Worm (Caenorhabditis elegans) whole organism, mixed stage, embryonic: ENCODE results near the gene R11F4.1.

ENCODE experiments used
- M03D4.4 ChIP-seq: sonication (generic microtip); optimal IDR thresholded peaks from 2 replicates; lab custom pipeline; 2017; ENCODE audit warnings: mild to moderate bottlenecking, missing genetic modification characterization, missing compliant biosample characterization
- bed-3 ChIP-seq: fragments of 200-800 bp; sonication (Bioruptor generic); optimal IDR thresholded peaks from 3 replicates; lab custom pipeline; 2018; ENCODE audit warnings: mild to moderate bottlenecking, missing genetic modification characterization, moderate library complexity, missing compliant biosample characterization
- blmp-1 ChIP-seq: fragments of 150-350 bp; optimal IDR thresholded peaks from 2 replicates; lab custom pipeline; 2014; ENCODE audit warnings: missing biosample characterization, missing genetic modification characterization
- ceh-39 ChIP-seq: fragments of 150-350 bp; optimal IDR thresholded peaks from 2 replicates; lab custom pipeline; 2014; ENCODE audit warnings: missing biosample characterization, missing genetic modification characterization
- ceh-83 ChIP-seq: fragments of 200-800 bp; sonication (Bioruptor generic); optimal IDR thresholded peaks from 2 replicates; lab custom pipeline; 2018; ENCODE audit warnings: mild to moderate bottlenecking, missing genetic modification characterization, missing compliant biosample characterization
- ces-1 ChIP-seq: fragments of 150-350 bp; optimal IDR thresholded peaks from 2 replicates; lab custom pipeline; 2014; ENCODE audit warnings: missing biosample characterization, missing genetic modification reagents, missing genetic modification characterization
- cnd-1 ChIP-seq: fragments of 200-800 bp; sonication (Bioruptor generic); optimal IDR thresholded peaks from 2 replicates; lab custom pipeline; 2018; ENCODE audit warnings: mild to moderate bottlenecking, missing genetic modification characterization, missing compliant biosample characterization
- drap-1 ChIP-seq: fragments of 200-800 bp; sonication (Bioruptor generic); optimal IDR thresholded peaks from 3 replicates; lab custom pipeline; 2018; ENCODE audit warnings: mild to moderate bottlenecking, missing genetic modification characterization, missing compliant biosample characterization
- elt-1 ChIP-seq: sonication (generic microtip); optimal IDR thresholded peaks from 2 replicates; lab custom pipeline; 2017; ENCODE audit warnings: missing genetic modification characterization, mild to moderate bottlenecking, missing compliant biosample characterization, antibody characterized with exemption, moderate library complexity, borderline replicate concordance; ENCODE audit not compliant: insufficient read depth
- elt-3 ChIP-seq: fragments of 150-350 bp; optimal IDR thresholded peaks from 2 replicates; lab custom pipeline; 2014; ENCODE audit warnings: missing biosample characterization, missing genetic modification characterization
- flh-1 ChIP-seq: fragments of 200-800 bp; sonication (Bioruptor generic); optimal IDR thresholded peaks from 2 replicates; lab custom pipeline; 2018; ENCODE audit warnings: mild to moderate bottlenecking, missing genetic modification characterization, moderate library complexity, missing compliant biosample characterization
- ham-2 ChIP-seq: fragments of 200-800 bp; sonication (Bioruptor generic); optimal IDR thresholded peaks from 2 replicates; lab custom pipeline; 2018; ENCODE audit warnings: mild to moderate bottlenecking, missing genetic modification characterization, missing compliant biosample characterization
- hlh-1 ChIP-seq: fragments of 150-350 bp; optimal IDR thresholded peaks from 2 replicates; lab custom pipeline; 2014; ENCODE audit warnings: missing biosample characterization, missing genetic modification reagents, missing genetic modification characterization
- lsy-2 ChIP-seq: fragments of 150-350 bp; optimal IDR thresholded peaks from 2 replicates; lab custom pipeline; 2014; ENCODE audit warnings: missing biosample characterization, missing genetic modification characterization
- mab-5 ChIP-seq: fragments of 150-350 bp; optimal IDR thresholded peaks from 2 replicates; lab custom pipeline; 2014; ENCODE audit warnings: missing biosample characterization, missing genetic modification characterization
- mep-1 ChIP-seq: fragments of 150-350 bp; optimal IDR thresholded peaks from 2 replicates; lab custom pipeline; 2017; ENCODE audit warnings: missing biosample characterization, missing genetic modification reagents, missing genetic modification characterization, inconsistent platforms
- mls-2 ChIP-seq: sonication (generic microtip); optimal IDR thresholded peaks from 2 replicates; lab custom pipeline; 2016; ENCODE audit warnings: mild to moderate bottlenecking, missing genetic modification characterization, moderate library complexity, missing compliant biosample characterization
- nhr-12 ChIP-seq: fragments of 150-350 bp; optimal IDR thresholded peaks from 2 replicates; lab custom pipeline; 2014; ENCODE audit warnings: missing biosample characterization, missing genetic modification characterization
- nhr-2 ChIP-seq: fragments of 150-350 bp; optimal IDR thresholded peaks from 2 replicates; lab custom pipeline; 2014; ENCODE audit warnings: missing biosample characterization, missing genetic modification characterization
- nhr-237 ChIP-seq: fragments of 150-350 bp; optimal IDR thresholded peaks from 2 replicates; lab custom pipeline; 2014; ENCODE audit warnings: missing biosample characterization, missing genetic modification characterization
- nhr-28 ChIP-seq: fragments of 150-350 bp; optimal IDR thresholded peaks from 2 replicates; lab custom pipeline; 2014; ENCODE audit warnings: missing biosample characterization, missing genetic modification characterization
- nhr-76 ChIP-seq: sonication (generic microtip); optimal IDR thresholded peaks from 2 replicates; lab custom pipeline; 2017; ENCODE audit warnings: missing biosample characterization, missing genetic modification characterization
- pha-4 ChIP-seq: fragments of 150-350 bp; optimal IDR thresholded peaks from 2 replicates; lab custom pipeline; 2018; ENCODE audit warnings: missing biosample characterization, missing genetic modification reagents, missing genetic modification characterization
- sem-2 ChIP-seq: fragments of 200-800 bp; sonication (Bioruptor generic); optimal IDR thresholded peaks from 2 replicates; lab custom pipeline; 2018; ENCODE audit warnings: mild to moderate bottlenecking, missing genetic modification characterization, missing compliant biosample characterization
- snpc-4 ChIP-seq: fragments of 150-350 bp; optimal IDR thresholded peaks from 2 replicates; lab custom pipeline; 2014; ENCODE audit warnings: missing biosample characterization, missing genetic modification characterization
- sptf-1 ChIP-seq: sonication (generic microtip); optimal IDR thresholded peaks from 2 replicates; lab custom pipeline; 2017; ENCODE audit warnings: mild to moderate bottlenecking, missing genetic modification characterization, moderate library complexity, missing compliant biosample characterization
- tbx-8 ChIP-seq: fragments of 200-800 bp; sonication (Bioruptor generic); optimal IDR thresholded peaks from 2 replicates; lab custom pipeline; 2018; ENCODE audit warnings: mild to moderate bottlenecking, missing genetic modification characterization, moderate library complexity, missing compliant biosample characterization
- unc-120 ChIP-seq: sonication (generic microtip); optimal IDR thresholded peaks from 2 replicates; lab custom pipeline; 2017; ENCODE audit warnings: missing genetic modification characterization, missing compliant biosample characterization; ENCODE audit not compliant: poor library complexity, severe bottlenecking
- unc-39 ChIP-seq: fragments of 150-350 bp; optimal IDR thresholded peaks from 2 replicates; lab custom pipeline; 2014; ENCODE audit warnings: missing biosample characterization, missing genetic modification characterization
- unc-62 ChIP-seq: fragments of 150-350 bp; optimal IDR thresholded peaks from 2 replicates; lab custom pipeline; 2014; ENCODE audit warnings: missing biosample characterization, missing genetic modification reagents, missing genetic modification characterization
- zip-8 ChIP-seq: fragments of 150-350 bp; optimal IDR thresholded peaks from 2 replicates; lab custom pipeline; 2014; ENCODE audit warnings: missing biosample characterization, missing genetic modification characterization

The R11F4.1 gene

ce11 chrII:4085601-4086000 is 6.1 kb upstream of the R11F4.1 start:
- TF ChIP-seq mls-2 (tag; lab: Kevin White, UChicago) (no peak), sem-2 (no peak)
- TF ChIP-seq, all 35 proteins: peak for 0

ce11 chrII:4089183-4089582 is 2.5 kb upstream of the R11F4.1 start:
- peak; percentile 13 for TF ChIP-seq unc-120 (tag; lab: Kevin White, UChicago)
- TF ChIP-seq sptf-1 (tag; lab: Kevin White, UChicago) = no peak

ce11 chrII:4090790-4091189 is 940 bp upstream of the R11F4.1 start:
- TF ChIP-seq M03D4.4 (tag; lab: Kevin White, UChicago) (no peak), nhr-28 (tag; lab: Kevin White, UChicago) (no peak), ces-1 (GFP tag; lab: Kevin White, UChicago) (no peak), blmp-1 (no peak), lsy-2 (tag; lab: Kevin White, UChicago) (no peak), nhr-12 (no peak), sem-2 (no peak), unc-120 (tag; lab: Kevin White, UChicago) (no peak), mab-5 (tag; lab: Kevin White, UChicago) (no peak), snpc-4 (tag; lab: Kevin White, UChicago) (no peak), tbx-8 (GFP tag; lab: Kevin White, UChicago) (no peak), nhr-2 (tag; lab: Kevin White, UChicago) (no peak), hlh-1 (tag; lab: Kevin White, UChicago) (no peak), unc-62 (GFP tag; lab: Kevin White, UChicago) (no peak), unc-39 (no peak), elt-1 (tag; lab: Kevin White, UChicago) (no peak), bed-3 (GFP tag; lab: Kevin White, UChicago) (no peak)
- TF ChIP-seq, all 35 proteins: peak for 0

ce11 chrII:4092502-4092901 is 772 bp downstream of the R11F4.1 start:
- TF ChIP-seq nhr-28 (tag; lab: Kevin White, UChicago) (no peak), ceh-83 (GFP tag; lab: Kevin White, UChicago) (no peak), flh-1 (GFP tag; lab: Kevin White, UChicago) (no peak), unc-120 (tag; lab: Kevin White, UChicago) (no peak), unc-39 (no peak), cnd-1 (no peak), blmp-1 (no peak), ham-2 (no peak), nhr-237 (tag; lab: Kevin White, UChicago) (no peak), zip-8 (tag; lab: Kevin White, UChicago) (no peak), elt-3 (no peak), snpc-4 (tag; lab: Kevin White, UChicago) (no peak), sptf-1 (tag; lab: Kevin White, UChicago) (no peak), nhr-12 (no peak), ceh-39 (tag; lab: Kevin White, UChicago) (no peak), drap-1 (no peak), elt-1 (tag; lab: Kevin White, UChicago) (no peak), bed-3 (GFP tag; lab: Kevin White, UChicago) (no peak), ces-1 (GFP tag; lab: Kevin White, UChicago) (no peak), hlh-1 (tag; lab: Kevin White, UChicago) (no peak)
- TF ChIP-seq, all 35 proteins: peak for 0

ce11 chrII:4094030-4094846 is 2.5 kb downstream of the R11F4.1 start:
- no peak for TF ChIP-seq nhr-76 (tag; lab: Kevin White, UChicago)
- peak; percentile 43 for TF ChIP-seq lsy-2 (tag; lab: Kevin White, UChicago)
- no peak for TF ChIP-seq pha-4 (tag; lab: Kevin White, UChicago)
- no peak for TF ChIP-seq elt-3
- no peak for TF ChIP-seq mep-1 (tag; lab: Kevin White, UChicago)
- no peak for TF ChIP-seq unc-62 (GFP tag; lab: Kevin White, UChicago)
- TF ChIP-seq ces-1 (GFP tag; lab: Kevin White, UChicago) = peak; percentile 31
